Fruit fly (Drosophila melanogaster): ENCODE data around the gene CG43844.

Gene CG43844

dm6 chr3R:21869464-21870100 lies 19.8 kb upstream of the CG43844 start, which contains the start of gene CG31174:
Gene CG31174, minus strand, starts transcription at chr3R:21869514.
- TF ChIP-seq CG13204 (GFP tag; optimal IDR thresholded peaks at IDR 0.05) (no peak), CG9948 (tag; optimal IDR thresholded peaks at IDR 0.05) (no peak), Pif1A (GFP tag; optimal IDR thresholded peaks at IDR 0.05) (no peak), CG10348 (GFP tag; IDR thresholded peaks at IDR 0.05) (no peak), CG32121 (GFP tag; IDR thresholded peaks at IDR 0.05) (no peak), CG34367 (tag; optimal IDR thresholded peaks at IDR 0.05) (no peak), CG14655 (GFP tag; optimal IDR thresholded peaks at IDR 0.05) (no peak), D1 (tag; optimal IDR thresholded peaks at IDR 0.05) (no peak), rn (GFP tag; IDR thresholded peaks at IDR 0.05) (no peak), CG15710 (tag; optimal IDR thresholded peaks at IDR 0.05) (no peak), CG8301 (tag; optimal IDR thresholded peaks at IDR 0.05) (no peak), CG12605 (GFP tag; IDR thresholded peaks at IDR 0.05) (no peak), CG8159 (tag; optimal IDR thresholded peaks at IDR 0.05) (no peak), Ets98B (GFP tag; IDR thresholded peaks at IDR 0.05) (no peak), fd96Ca (GFP tag; IDR thresholded peaks at IDR 0.05) (no peak)

dm6 chr3R:21870158-21870971 lies 19.0 kb upstream of the CG43844 start, which contains the start of gene CG31431:
Gene CG31431, plus strand, starts transcription at chr3R:21870681.
- TF ChIP-seq CG17806 (tag; optimal IDR thresholded peaks at IDR 0.05) = peak; percentile 87
- TF ChIP-seq CG32121 (GFP tag; IDR thresholded peaks at IDR 0.05) = peak; percentile 95
- TF ChIP-seq Pif1B (GFP tag; optimal IDR thresholded peaks at IDR 0.05) = peak; percentile 82
- TF ChIP-seq CG34367 (tag; optimal IDR thresholded peaks at IDR 0.05) = peak; percentile 78
- TF ChIP-seq CG13204 (GFP tag; optimal IDR thresholded peaks at IDR 0.05) = no peak
- no peak for TF ChIP-seq EcR (GFP tag; optimal IDR thresholded peaks at IDR 0.05)
- TF ChIP-seq CG10348 (GFP tag; IDR thresholded peaks at IDR 0.05) = peak; percentile 62
- TF ChIP-seq CG8159 (tag; optimal IDR thresholded peaks at IDR 0.05) = peak; percentile 85
- TF ChIP-seq Ets98B (GFP tag; IDR thresholded peaks at IDR 0.05) = peak; percentile 93
- TF ChIP-seq gl (tag; optimal IDR thresholded peaks at IDR 0.05) = peak; percentile 66
- TF ChIP-seq CG15710 (tag; optimal IDR thresholded peaks at IDR 0.05) = peak; percentile 85
- no peak for TF ChIP-seq D1 (tag; optimal IDR thresholded peaks at IDR 0.05)
- TF ChIP-seq CG14655 (GFP tag; optimal IDR thresholded peaks at IDR 0.05) = peak; percentile 89
- peak; percentile 90 for TF ChIP-seq fd96Ca (GFP tag; IDR thresholded peaks at IDR 0.05)
- peak; percentile 90 for TF ChIP-seq CG12605 (GFP tag; IDR thresholded peaks at IDR 0.05)
- peak; percentile 74 for TF ChIP-seq rn (GFP tag; IDR thresholded peaks at IDR 0.05)
- peak; percentile 28 for TF ChIP-seq Snoo (tag; optimal IDR thresholded peaks at IDR 0.05)
- peak; percentile 81 for TF ChIP-seq CG9948 (tag; optimal IDR thresholded peaks at IDR 0.05)
- peak; percentile 94 for TF ChIP-seq CG4496 (GFP tag; IDR thresholded peaks at IDR 0.05)
- peak; percentile 91 for TF ChIP-seq CG8301 (tag; optimal IDR thresholded peaks at IDR 0.05)
- TF ChIP-seq Pif1A (GFP tag; optimal IDR thresholded peaks at IDR 0.05) = peak; percentile 82

- TF ChIP-seq CG14655 (GFP tag; optimal IDR thresholded peaks at IDR 0.05) (no peak), CG8301 (tag; optimal IDR thresholded peaks at IDR 0.05) (no peak), CG8159 (tag; optimal IDR thresholded peaks at IDR 0.05) (no peak), CG15710 (tag; optimal IDR thresholded peaks at IDR 0.05) (no peak), CG34367 (tag; optimal IDR thresholded peaks at IDR 0.05) (no peak)
Observed at dm6 chr3R:21871348-21871940, 17.9 kb upstream of the CG43844 start.

dm6 chr3R:21873439-21873838 lies 15.9 kb upstream of the CG43844 start, which contains the start of gene CG31178:
Gene CG31178, plus strand, starts transcription at chr3R:21873739.
- no peak for TF ChIP-seq CG13204 (GFP tag; optimal IDR thresholded peaks at IDR 0.05)
- TF ChIP-seq Ets98B (GFP tag; IDR thresholded peaks at IDR 0.05) = no peak
- no peak for TF ChIP-seq CG14655 (GFP tag; optimal IDR thresholded peaks at IDR 0.05)
- no peak for TF ChIP-seq fd96Ca (GFP tag; IDR thresholded peaks at IDR 0.05)
- no peak for TF ChIP-seq CG9948 (tag; optimal IDR thresholded peaks at IDR 0.05)
- no peak for TF ChIP-seq EcR (GFP tag; optimal IDR thresholded peaks at IDR 0.05)
- TF ChIP-seq CG4496 (GFP tag; IDR thresholded peaks at IDR 0.05) = no peak
- TF ChIP-seq D1 (tag; optimal IDR thresholded peaks at IDR 0.05) = no peak
- TF ChIP-seq CG34367 (tag; optimal IDR thresholded peaks at IDR 0.05) = no peak
- no peak for TF ChIP-seq Snoo (tag; optimal IDR thresholded peaks at IDR 0.05)
- TF ChIP-seq rn (GFP tag; IDR thresholded peaks at IDR 0.05) = no peak
- no peak for TF ChIP-seq gl (tag; optimal IDR thresholded peaks at IDR 0.05)
- no peak for TF ChIP-seq CG15710 (tag; optimal IDR thresholded peaks at IDR 0.05)
- no peak for TF ChIP-seq CG12605 (GFP tag; IDR thresholded peaks at IDR 0.05)
- no peak for TF ChIP-seq CG8159 (tag; optimal IDR thresholded peaks at IDR 0.05)

- peak; percentile 67 for TF ChIP-seq CG32121 (GFP tag; IDR thresholded peaks at IDR 0.05)
- no peak for TF ChIP-seq Pif1B (GFP tag; optimal IDR thresholded peaks at IDR 0.05)
- TF ChIP-seq CG9948 (tag; optimal IDR thresholded peaks at IDR 0.05) = no peak
- TF ChIP-seq CG10348 (GFP tag; IDR thresholded peaks at IDR 0.05) = no peak
- TF ChIP-seq CG15710 (tag; optimal IDR thresholded peaks at IDR 0.05) = peak; percentile 11
- peak; percentile 47 for TF ChIP-seq Snoo (tag; optimal IDR thresholded peaks at IDR 0.05)
- TF ChIP-seq EcR (GFP tag; optimal IDR thresholded peaks at IDR 0.05) = peak; percentile 86
- peak; percentile 28 for TF ChIP-seq CG8159 (tag; optimal IDR thresholded peaks at IDR 0.05)
- TF ChIP-seq D1 (tag; optimal IDR thresholded peaks at IDR 0.05) = no peak
- TF ChIP-seq CG4496 (GFP tag; IDR thresholded peaks at IDR 0.05) = peak; percentile 61; the same call in 2 of the 3 replicates
- no peak for TF ChIP-seq CG14655 (GFP tag; optimal IDR thresholded peaks at IDR 0.05)
- peak; percentile 74; the same call in 1 of the 2 replicates for TF ChIP-seq CG12605 (GFP tag; IDR thresholded peaks at IDR 0.05)
- peak; percentile 26 for TF ChIP-seq CG13204 (GFP tag; optimal IDR thresholded peaks at IDR 0.05)
- TF ChIP-seq fd96Ca (GFP tag; IDR thresholded peaks at IDR 0.05) = peak; percentile 45; the same call in 1 of the 3 replicates
- no peak for TF ChIP-seq CG17806 (tag; optimal IDR thresholded peaks at IDR 0.05)
- TF ChIP-seq gl (tag; optimal IDR thresholded peaks at IDR 0.05) = no peak
- no peak for TF ChIP-seq rn (GFP tag; IDR thresholded peaks at IDR 0.05)
- TF ChIP-seq CG34367 (tag; optimal IDR thresholded peaks at IDR 0.05) = no peak
- peak; percentile 29 for TF ChIP-seq Pif1A (GFP tag; optimal IDR thresholded peaks at IDR 0.05)
- TF ChIP-seq Ets98B (GFP tag; IDR thresholded peaks at IDR 0.05) = peak; percentile 81; the same call in 1 of the 2 replicates
- no peak for TF ChIP-seq CG8301 (tag; optimal IDR thresholded peaks at IDR 0.05)
Observed at dm6 chr3R:21874982-21875466, 14.3 kb upstream of the CG43844 start, which contains the start of gene CG6656. Gene CG6656, plus strand, starts transcription at chr3R:21875293.
